Fruit fly (Drosophila melanogaster) whole organism, embryonic: ENCODE results near the gene PIG-Wb.

ENCODE experiments used
- BEAF-32 ChIP-seq: fragments of 200-800 bp; sonication (Bioruptor generic); optimal IDR thresholded peaks from 3 replicates; lab custom pipeline; 2017; ENCODE audit warnings: missing biosample characterization, missing genetic modification characterization, mild to moderate bottlenecking, moderate library complexity, missing genetic modification reagents
- Bgb ChIP-seq: fragments of 200-800 bp; sonication (Bioruptor generic); IDR thresholded peaks from 2 replicates; pipeline ENCODE4 v1.3.6; 2022; ENCODE audit warnings: missing biosample characterization, missing genetic modification characterization; ENCODE audit not compliant: partially characterized antibody
- CG10654 ChIP-seq: fragments of 200-800 bp; sonication (Bioruptor generic); optimal IDR thresholded peaks from 2 replicates; lab custom pipeline; 2016; ENCODE audit warnings: missing biosample characterization, missing genetic modification characterization
- CG12071 ChIP-seq: fragments of 200-800 bp; sonication (Bioruptor generic); optimal IDR thresholded peaks from 3 replicates; lab custom pipeline; 2018; ENCODE audit warnings: missing biosample characterization, mild to moderate bottlenecking, missing genetic modification characterization
- CG12744 ChIP-seq: fragments of 200-800 bp; sonication (Bioruptor generic); optimal IDR thresholded peaks from 2 replicates; lab custom pipeline; 2016; ENCODE audit warnings: missing biosample characterization, missing genetic modification characterization
- CG13287 ChIP-seq: fragments of 200-800 bp; sonication (Bioruptor generic); IDR thresholded peaks from 2 replicates; pipeline ENCODE4 v1.3.6; 2022; ENCODE audit warnings: missing biosample characterization, missing genetic modification characterization; ENCODE audit not compliant: partially characterized antibody
- CG14860 ChIP-seq: fragments of 200-800 bp; sonication (Bioruptor generic); IDR thresholded peaks from 3 replicates; pipeline ENCODE4 v1.3.6; 2022; ENCODE audit warnings: missing biosample characterization, missing genetic modification characterization; ENCODE audit not compliant: partially characterized antibody
- CG15514 ChIP-seq: fragments of 200-800 bp; sonication (Bioruptor generic); optimal IDR thresholded peaks from 3 replicates; lab custom pipeline; 2017; ENCODE audit warnings: missing biosample characterization, missing genetic modification characterization, mild to moderate bottlenecking, moderate library complexity, missing genetic modification reagents
- CG16813 ChIP-seq: fragments of 200-800 bp; sonication (Bioruptor generic); IDR thresholded peaks from 3 replicates; pipeline ENCODE4 v1.3.6; 2022; ENCODE audit warnings: missing biosample characterization, missing genetic modification characterization; ENCODE audit not compliant: partially characterized antibody
- CG17186 ChIP-seq: fragments of 200-800 bp; sonication (Bioruptor generic); optimal IDR thresholded peaks from 3 replicates; lab custom pipeline; 2017; ENCODE audit warnings: missing biosample characterization, missing genetic modification reagents, missing genetic modification characterization
- CG2116 ChIP-seq: fragments of 200-800 bp; sonication (Bioruptor generic); optimal IDR thresholded peaks from 3 replicates; lab custom pipeline; 2018; ENCODE audit warnings: missing biosample characterization, mild to moderate bottlenecking, missing genetic modification characterization
- CG33213 ChIP-seq: fragments of 200-800 bp; sonication (Bioruptor generic); optimal IDR thresholded peaks from 3 replicates; lab custom pipeline; 2016; ENCODE audit warnings: missing biosample characterization, missing genetic modification characterization
- CG34224 ChIP-seq: fragments of 200-800 bp; sonication (Bioruptor generic); IDR thresholded peaks from 3 replicates; pipeline ENCODE4 v1.3.6; 2022; ENCODE audit warnings: missing biosample characterization, missing genetic modification characterization; ENCODE audit not compliant: partially characterized antibody
- CG6791 ChIP-seq: fragments of 200-800 bp; sonication (Bioruptor generic); IDR thresholded peaks from 3 replicates; pipeline ENCODE4 v1.3.6; 2022; ENCODE audit warnings: missing biosample characterization, missing genetic modification characterization; ENCODE audit not compliant: partially characterized antibody
- CG7271 ChIP-seq: fragments of 200-800 bp; sonication (Bioruptor generic); optimal IDR thresholded peaks from 2 replicates; lab custom pipeline; 2018; ENCODE audit warnings: missing biosample characterization, mild to moderate bottlenecking, missing genetic modification characterization, moderate library complexity
- CG7963 ChIP-seq: fragments of 200-800 bp; sonication (Bioruptor generic); IDR thresholded peaks from 3 replicates; pipeline ENCODE4 v1.3.6; 2022; ENCODE audit warnings: missing biosample characterization, missing genetic modification characterization; ENCODE audit not compliant: partially characterized antibody
- CG8089 ChIP-seq: fragments of 200-800 bp; sonication (Bioruptor generic); optimal IDR thresholded peaks from 3 replicates; lab custom pipeline; 2016; ENCODE audit warnings: missing biosample characterization, missing genetic modification characterization
- CG9437 ChIP-seq: fragments of 200-800 bp; sonication (Bioruptor generic); optimal IDR thresholded peaks from 2 replicates; lab custom pipeline; 2018; ENCODE audit warnings: missing biosample characterization, mild to moderate bottlenecking, missing genetic modification characterization
- Dll ChIP-seq: fragments of 200-800 bp; sonication (Bioruptor generic); IDR thresholded peaks from 4 replicates; pipeline ENCODE4 v1.3.6; 2022; ENCODE audit warnings: missing biosample characterization, missing genetic modification characterization; ENCODE audit not compliant: partially characterized antibody
- Doc3 ChIP-seq: fragments of 200-800 bp; sonication (Bioruptor generic); IDR thresholded peaks from 3 replicates; pipeline ENCODE4 v1.3.6; 2022; ENCODE audit warnings: missing biosample characterization, missing genetic modification characterization; ENCODE audit not compliant: partially characterized antibody
- Dp ChIP-seq: fragments of 200-800 bp; sonication (Bioruptor generic); optimal IDR thresholded peaks from 2 replicates; lab custom pipeline; 2018; ENCODE audit warnings: missing biosample characterization, mild to moderate bottlenecking, missing genetic modification characterization, moderate library complexity
- Dref ChIP-seq: fragments of 200-800 bp; sonication (Bioruptor generic); IDR thresholded peaks from 2 replicates; pipeline ENCODE4 v1.3.6; 2022; ENCODE audit warnings: missing biosample characterization, missing genetic modification characterization
- E2f2 ChIP-seq: fragments of 200-800 bp; sonication (Bioruptor generic); IDR thresholded peaks from 2 replicates; pipeline ENCODE4 v1.3.6; 2022; ENCODE audit warnings: missing biosample characterization, missing genetic modification characterization
- HLH4C ChIP-seq: fragments of 200-800 bp; sonication (Bioruptor generic); IDR thresholded peaks from 3 replicates; pipeline ENCODE4 v1.3.6; 2022; ENCODE audit warnings: missing biosample characterization, missing genetic modification characterization; ENCODE audit not compliant: partially characterized antibody
- MBD-R2 ChIP-seq: fragments of 200-800 bp; sonication (Bioruptor generic); IDR thresholded peaks from 2 replicates; pipeline ENCODE4 v1.3.6; 2022; ENCODE audit warnings: missing biosample characterization, missing genetic modification characterization
- MESR4 ChIP-seq: fragments of 200-800 bp; sonication (Bioruptor generic); optimal IDR thresholded peaks from 2 replicates; lab custom pipeline; 2018; ENCODE audit warnings: missing biosample characterization, mild to moderate bottlenecking, missing genetic modification characterization, moderate library complexity
- Med ChIP-seq: fragments of 200-800 bp; sonication (Bioruptor generic); peaks from one replicate; lab custom pipeline; 2016; ENCODE audit warnings: missing biosample characterization, missing genetic modification characterization, mild to moderate bottlenecking, inconsistent platforms, moderate library complexity
- Opbp ChIP-seq: fragments of 200-800 bp; sonication (Bioruptor generic); IDR thresholded peaks from 3 replicates; pipeline ENCODE4 v1.3.6; 2022; ENCODE audit warnings: missing biosample characterization, missing genetic modification characterization; ENCODE audit not compliant: partially characterized antibody
- Optix ChIP-seq: fragments of 200-800 bp; sonication (Bioruptor generic); IDR thresholded peaks from 3 replicates; pipeline ENCODE4 v1.3.6; 2022; ENCODE audit warnings: missing biosample characterization, missing genetic modification characterization
- Scr ChIP-seq: fragments of 200-800 bp; sonication (Bioruptor generic); IDR thresholded peaks from 2 replicates; pipeline ENCODE4 v1.3.6; 2022; ENCODE audit warnings: missing biosample characterization, missing genetic modification characterization; ENCODE audit not compliant: partially characterized antibody
- Sry-δ ChIP-seq: fragments of 200-800 bp; sonication (Bioruptor generic); optimal IDR thresholded peaks from 2 replicates; lab custom pipeline; 2016; ENCODE audit warnings: missing biosample characterization, missing genetic modification characterization
- TFAM ChIP-seq: fragments of 200-800 bp; sonication (Bioruptor generic); optimal IDR thresholded peaks from 2 replicates; lab custom pipeline; 2017; ENCODE audit warnings: missing biosample characterization, missing genetic modification characterization, inconsistent platforms
- amos ChIP-seq: fragments of 200-800 bp; sonication (Bioruptor generic); IDR thresholded peaks from 2 replicates; pipeline ENCODE4 v1.3.6; 2022; ENCODE audit warnings: missing biosample characterization, missing genetic modification characterization; ENCODE audit not compliant: partially characterized antibody
- bbx ChIP-seq: fragments of 200-800 bp; sonication (Bioruptor generic); IDR thresholded peaks from 2 replicates; pipeline ENCODE4 v1.3.6; 2022; ENCODE audit warnings: missing biosample characterization, missing genetic modification characterization; ENCODE audit not compliant: partially characterized antibody
- crol ChIP-seq: fragments of 200-800 bp; sonication (Bioruptor generic); IDR thresholded peaks from 2 replicates; pipeline ENCODE4 v1.3.6; 2022; ENCODE audit warnings: missing biosample characterization, missing genetic modification characterization
- dpn ChIP-seq, 2 experiments: fragments of 200-800 bp; sonication (Bioruptor generic); optimal IDR thresholded peaks; 3 replicates each; lab custom pipeline; 2016; ENCODE audit warnings: missing biosample characterization in 2 of 2, missing genetic modification characterization in 2 of 2
- grn ChIP-seq: fragments of 200-800 bp; sonication (Bioruptor generic); optimal IDR thresholded peaks from 3 replicates; lab custom pipeline; 2017; ENCODE audit warnings: missing biosample characterization, missing genetic modification characterization
- hb ChIP-seq: fragments of 200-800 bp; sonication (Bioruptor generic); IDR thresholded peaks from 3 replicates; pipeline ENCODE4 v1.3.6; 2022; ENCODE audit warnings: missing biosample characterization, missing genetic modification characterization; ENCODE audit not compliant: partially characterized antibody
- hbn ChIP-seq: fragments of 200-800 bp; sonication (Bioruptor generic); IDR thresholded peaks from 2 replicates; pipeline ENCODE4 v1.3.6; 2022; ENCODE audit warnings: missing biosample characterization, missing genetic modification characterization; ENCODE audit not compliant: partially characterized antibody
- inv ChIP-seq: fragments of 200-800 bp; sonication (Bioruptor generic); IDR thresholded peaks from 2 replicates; pipeline ENCODE4 v1.3.6; 2022; ENCODE audit warnings: missing biosample characterization, missing genetic modification characterization; ENCODE audit not compliant: partially characterized antibody
- knrl ChIP-seq: fragments of 200-800 bp; sonication (Bioruptor generic); IDR thresholded peaks from 3 replicates; pipeline ENCODE4 v1.3.6; 2022; ENCODE audit warnings: missing biosample characterization, missing genetic modification characterization; ENCODE audit not compliant: partially characterized antibody
- mld ChIP-seq: fragments of 200-800 bp; sonication (Bioruptor generic); IDR thresholded peaks from 3 replicates; pipeline ENCODE4 v1.3.6; 2022; ENCODE audit warnings: missing biosample characterization, missing genetic modification characterization; ENCODE audit not compliant: partially characterized antibody
- sna ChIP-seq: fragments of 200-800 bp; sonication (Bioruptor generic); IDR thresholded peaks from 2 replicates; pipeline ENCODE4 v1.3.6; 2022; ENCODE audit warnings: missing biosample characterization, missing genetic modification characterization; ENCODE audit not compliant: partially characterized antibody
- sob ChIP-seq: fragments of 200-800 bp; sonication (Bioruptor generic); IDR thresholded peaks from 2 replicates; pipeline ENCODE4 v1.3.6; 2022; ENCODE audit warnings: missing biosample characterization, missing genetic modification characterization
- tna ChIP-seq: fragments of 200-800 bp; sonication (Bioruptor generic); IDR thresholded peaks from 2 replicates; pipeline ENCODE4 v1.3.6; 2022; ENCODE audit warnings: missing biosample characterization, missing genetic modification characterization; ENCODE audit not compliant: partially characterized antibody
- unc-4 ChIP-seq: fragments of 200-800 bp; sonication (Bioruptor generic); IDR thresholded peaks from 2 replicates; pipeline ENCODE4 v1.3.6; 2022; ENCODE audit warnings: missing biosample characterization, missing genetic modification characterization; ENCODE audit not compliant: partially characterized antibody

The PIG-Wb gene

dm6 chr3L:1756143-1756542, 18.2 kb upstream of the PIG-Wb start, which contains the start of gene CG8001:
Gene CG8001 (plus strand): TSS chr3L:1756159.
- TF ChIP-seq CG2116 (GFP tag; lab: Kevin White, UChicago) (peak; percentile 13), CG34224 (GFP tag; lab: Robert Waterston, UW) (peak; percentile 56; the same call in 2 of the 3 replicates), hb (GFP tag; lab: Robert Waterston, UW) (peak; percentile 65; the same call in 1 of the 3 replicates), Dp (GFP tag; lab: Kevin White, UChicago) (peak; percentile 90), grn (GFP tag; lab: Kevin White, UChicago) (peak; percentile 31), E2f2 (GFP tag; lab: Robert Waterston, UW) (peak; percentile 94), CG17186 (GFP tag; lab: Kevin White, UChicago) (peak; percentile 57), CG10654 (GFP tag; lab: Kevin White, UChicago) (no peak), MBD-R2 (GFP tag; lab: Robert Waterston, UW) (peak; percentile 91), Sry-δ (GFP tag; lab: Kevin White, UChicago) (peak; percentile 83), CG12071 (no peak), Med (GFP tag; lab: Kevin White, UChicago) (peak; percentile 75), amos (GFP tag; lab: Robert Waterston, UW) (peak; percentile 64; the same call in 1 of the 2 replicates), crol (GFP tag; lab: Robert Waterston, UW) (peak; percentile 68), hbn (peak; percentile 66), Doc3 (GFP tag; lab: Robert Waterston, UW) (peak; percentile 46; the same call in 1 of the 3 replicates), MESR4 (peak; percentile 6), CG9437 (GFP tag; lab: Kevin White, UChicago) (peak; percentile 98), sob (GFP tag; lab: Robert Waterston, UW) (peak; percentile 31; the same call in 1 of the 2 replicates), sna (peak; percentile 41; the same call in 1 of the 2 replicates), CG14860 (GFP tag; lab: Robert Waterston, UW) (0 out of 3 replicates have a peak, but pooled peaks have one; percentile 37), CG7271 (tag; lab: Kevin White, UChicago) (no peak), BEAF-32 (GFP tag; lab: Kevin White, UChicago) (peak; percentile 67), CG15514 (peak; percentile 27), Dref (GFP tag; lab: Robert Waterston, UW) (peak; percentile 76), unc-4 (GFP tag; lab: Robert Waterston, UW) (peak; percentile 71), Opbp (GFP tag; lab: Robert Waterston, UW) (peak; percentile 49; the same call in 2 of the 3 replicates), CG7963 (GFP tag; lab: Robert Waterston, UW) (peak; percentile 40; the same call in 1 of the 3 replicates), inv (GFP tag; lab: Robert Waterston, UW) (peak; percentile 28; the same call in 1 of the 2 replicates), CG6791 (GFP tag; lab: Robert Waterston, UW) (peak; percentile 67), HLH4C (GFP tag; lab: Robert Waterston, UW) (peak; percentile 61), Scr (GFP tag; lab: Robert Waterston, UW) (peak; percentile 64), mld (GFP tag; lab: Robert Waterston, UW) (peak; percentile 62; the same call in 1 of the 3 replicates), CG13287 (GFP tag; lab: Robert Waterston, UW) (peak; percentile 72), CG12744 (GFP tag; lab: Kevin White, UChicago) (no peak), Dll (GFP tag; lab: Robert Waterston, UW) (peak; percentile 61; the same call in 3 of the 4 replicates), bbx (GFP tag; lab: Robert Waterston, UW) (peak; percentile 69), tna (GFP tag; lab: Robert Waterston, UW) (0 out of 2 replicates have a peak, but pooled peaks have one; percentile 26), TFAM (GFP tag; lab: Kevin White, UChicago) (no peak), CG33213 (GFP tag; lab: Kevin White, UChicago) (no peak), CG16813 (GFP tag; lab: Robert Waterston, UW) (0 out of 3 replicates have a peak, but pooled peaks have one; percentile 33), CG8089 (GFP tag; lab: Kevin White, UChicago) (no peak), Bgb (GFP tag; lab: Robert Waterston, UW) (peak; percentile 71), Optix (GFP tag; lab: Robert Waterston, UW) (no peak), knrl (GFP tag; lab: Robert Waterston, UW) (peak; percentile 44; the same call in 2 of the 3 replicates), dpn (GFP tag; optimal IDR thresholded peaks at IDR 0.05; lab: Kevin White, UChicago) (no peak)
